Fruit fly (Drosophila melanogaster): ENCODE measurements around the gene Orc2.

DNA sequence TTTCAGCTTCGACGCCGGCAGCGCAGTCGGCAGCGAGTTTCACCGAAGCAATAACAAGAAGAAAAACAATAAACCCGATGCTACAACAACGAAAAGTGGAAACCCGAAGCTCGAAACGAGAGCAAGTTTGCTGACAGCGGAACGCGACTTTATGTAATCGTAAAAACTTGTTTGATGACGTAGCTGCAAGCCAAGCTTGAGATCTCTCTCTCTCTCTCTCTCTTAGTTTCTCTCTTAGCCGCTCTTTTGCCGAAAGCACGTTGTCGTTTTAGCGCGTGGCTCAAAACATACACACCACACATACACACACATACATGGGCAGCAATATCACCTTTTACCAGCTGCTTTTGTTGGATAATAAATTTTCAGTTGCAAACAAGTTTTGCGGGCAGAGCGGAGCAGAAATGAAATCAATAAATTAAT lies 11.4 kb downstream of the Orc2 start:
- no peak for TF ChIP-seq Pif1B (GFP tag; optimal IDR thresholded peaks at IDR 0.05)
- TF ChIP-seq CG34367 (tag; optimal IDR thresholded peaks at IDR 0.05), result no peak

Measured in whole organism, pupa.